Worm (Caenorhabditis elegans) whole organism, late embryonic: Measurements from ENCODE around the gene mre-11.

Experiments used
- C08G9.2 ChIP-seq: sonication (generic microtip); optimal IDR thresholded peaks from 2 replicates; lab custom pipeline; 2016; ENCODE audit warnings: mild to moderate bottlenecking, missing genetic modification characterization, moderate library complexity, missing compliant biosample characterization
- C38D4.7 ChIP-seq: fragments of 200-800 bp; sonication (Bioruptor generic); optimal IDR thresholded peaks from 2 replicates; lab custom pipeline; 2018; ENCODE audit warnings: mild to moderate bottlenecking, missing genetic modification characterization, moderate library complexity, missing compliant biosample characterization
- K09A11.1 ChIP-seq: sonication (generic microtip); optimal IDR thresholded peaks from 2 replicates; lab custom pipeline; 2017; ENCODE audit warnings: antibody characterized with exemption, mild to moderate bottlenecking, missing genetic modification characterization, missing compliant biosample characterization; ENCODE audit not compliant: insufficient read depth
- T23F11.4 ChIP-seq: fragments of 200-800 bp; sonication (Bioruptor generic); optimal IDR thresholded peaks from 2 replicates; lab custom pipeline; 2018; ENCODE audit warnings: mild to moderate bottlenecking, missing genetic modification characterization, missing compliant biosample characterization
- ama-1 ChIP-seq: fragments of 150-350 bp; optimal IDR thresholded peaks from 2 replicates; lab custom pipeline; 2014
- ceh-14 ChIP-seq: sonication (generic microtip); optimal IDR thresholded peaks from 2 replicates; lab custom pipeline; 2016; ENCODE audit warnings: missing genotype, missing genetic modification characterization, missing compliant biosample characterization
- ceh-18 ChIP-seq: sonication (generic microtip); optimal IDR thresholded peaks from 2 replicates; lab custom pipeline; 2016; ENCODE audit warnings: missing genetic modification characterization, missing compliant biosample characterization
- ceh-19 ChIP-seq: fragments of 200-800 bp; sonication (Bioruptor generic); optimal IDR thresholded peaks from 2 replicates; lab custom pipeline; 2018; ENCODE audit warnings: mild to moderate bottlenecking, missing genetic modification characterization, missing compliant biosample characterization
- ceh-2 ChIP-seq: sonication (generic microtip); optimal IDR thresholded peaks from 2 replicates; lab custom pipeline; 2016; ENCODE audit warnings: missing genotype, missing genetic modification characterization, missing compliant biosample characterization
- ceh-22 ChIP-seq: sonication (generic microtip); optimal IDR thresholded peaks from 2 replicates; lab custom pipeline; 2017; ENCODE audit warnings: missing biosample characterization, missing genetic modification characterization
- ceh-24 ChIP-seq: sonication (generic microtip); optimal IDR thresholded peaks from 2 replicates; lab custom pipeline; 2016; ENCODE audit warnings: mild to moderate bottlenecking, missing genetic modification characterization, missing compliant biosample characterization
- ceh-45 ChIP-seq: fragments of 200-800 bp; sonication (Bioruptor generic); IDR thresholded peaks from 2 replicates; pipeline ENCODE4 v1.3.6; 2022; ENCODE audit warnings: missing genetic modification reagents, missing genetic modification characterization, missing compliant biosample characterization
- ceh-48 ChIP-seq: sonication (generic microtip); optimal IDR thresholded peaks from 2 replicates; lab custom pipeline; 2016; ENCODE audit warnings: missing genetic modification characterization, inconsistent platforms, missing compliant biosample characterization
- ceh-6 ChIP-seq: fragments of 200-800 bp; sonication (Bioruptor generic); optimal IDR thresholded peaks from 2 replicates; lab custom pipeline; 2018; ENCODE audit warnings: mild to moderate bottlenecking, missing genetic modification characterization, missing compliant biosample characterization
- ceh-9 ChIP-seq: sonication (generic microtip); optimal IDR thresholded peaks from 2 replicates; lab custom pipeline; 2016; ENCODE audit warnings: mild to moderate bottlenecking, missing genetic modification characterization, inconsistent platforms, missing compliant biosample characterization
- che-1 ChIP-seq: sonication (generic microtip); optimal IDR thresholded peaks from 2 replicates; lab custom pipeline; 2016; ENCODE audit warnings: mild to moderate bottlenecking, missing genetic modification characterization, missing compliant biosample characterization
- ets-4 ChIP-seq: sonication (generic microtip); optimal IDR thresholded peaks from 2 replicates; lab custom pipeline; 2016; ENCODE audit warnings: missing genetic modification characterization, missing compliant biosample characterization
- fax-1 ChIP-seq: sonication (generic microtip); optimal IDR thresholded peaks from 2 replicates; lab custom pipeline; 2016; ENCODE audit warnings: missing genotype, missing genetic modification characterization, missing compliant biosample characterization
- fkh-10 ChIP-seq: fragments of 150-350 bp; optimal IDR thresholded peaks from 2 replicates; lab custom pipeline; 2014; ENCODE audit warnings: missing biosample characterization, missing genetic modification reagents, missing genetic modification characterization
- fkh-6 ChIP-seq: sonication (generic microtip); optimal IDR thresholded peaks from 2 replicates; lab custom pipeline; 2016; ENCODE audit warnings: missing genetic modification characterization, missing compliant biosample characterization
- hlh-13 ChIP-seq: fragments of 200-800 bp; sonication (Bioruptor generic); optimal IDR thresholded peaks from 2 replicates; lab custom pipeline; 2018; ENCODE audit warnings: mild to moderate bottlenecking, missing genetic modification characterization, missing compliant biosample characterization
- hlh-15 ChIP-seq: sonication (generic microtip); optimal IDR thresholded peaks from 2 replicates; lab custom pipeline; 2016; ENCODE audit warnings: missing genetic modification characterization, missing compliant biosample characterization
- hlh-6 ChIP-seq: sonication (generic microtip); optimal IDR thresholded peaks from 2 replicates; lab custom pipeline; 2016; ENCODE audit warnings: missing genotype, missing genetic modification characterization, missing compliant biosample characterization
- lim-6 ChIP-seq: sonication (generic microtip); optimal IDR thresholded peaks from 2 replicates; lab custom pipeline; 2016; ENCODE audit warnings: missing genetic modification characterization, missing compliant biosample characterization
- lin-11 ChIP-seq: fragments of 200-800 bp; sonication (Bioruptor generic); optimal IDR thresholded peaks from 2 replicates; lab custom pipeline; 2018; ENCODE audit warnings: mild to moderate bottlenecking, missing genetic modification characterization, missing compliant biosample characterization
- madf-2 ChIP-seq: sonication (generic microtip); optimal IDR thresholded peaks from 2 replicates; lab custom pipeline; 2017; ENCODE audit warnings: missing genetic modification characterization, missing compliant biosample characterization
- mec-3 ChIP-seq: sonication (generic microtip); optimal IDR thresholded peaks from 2 replicates; lab custom pipeline; 2016; ENCODE audit warnings: borderline replicate concordance, missing genetic modification characterization, missing compliant biosample characterization
- nfya-1 ChIP-seq: sonication (generic microtip); optimal IDR thresholded peaks from 2 replicates; lab custom pipeline; 2017; ENCODE audit warnings: missing genetic modification characterization, mild to moderate bottlenecking, missing compliant biosample characterization, antibody characterized with exemption, moderate library complexity
- nhr-11 ChIP-seq: fragments of 150-350 bp; optimal IDR thresholded peaks from 2 replicates; lab custom pipeline; 2014; ENCODE audit warnings: missing biosample characterization, missing genetic modification characterization
- pat-9 ChIP-seq: fragments of 200-800 bp; sonication (Bioruptor generic); optimal IDR thresholded peaks from 2 replicates; lab custom pipeline; 2018; ENCODE audit warnings: mild to moderate bottlenecking, missing genetic modification characterization, moderate library complexity, missing compliant biosample characterization
- pax-1 ChIP-seq: fragments of 150-350 bp; optimal IDR thresholded peaks from 2 replicates; lab custom pipeline; 2014; ENCODE audit warnings: missing biosample characterization, missing genetic modification characterization
- pha-2 ChIP-seq: sonication (generic microtip); optimal IDR thresholded peaks from 2 replicates; lab custom pipeline; 2017; ENCODE audit warnings: mild to moderate bottlenecking, missing genetic modification characterization, missing compliant biosample characterization
- ref-2 ChIP-seq: sonication (generic microtip); optimal IDR thresholded peaks from 2 replicates; lab custom pipeline; 2016; ENCODE audit warnings: missing genetic modification characterization, missing compliant biosample characterization
- rnt-1 ChIP-seq: sonication (generic microtip); optimal IDR thresholded peaks from 2 replicates; lab custom pipeline; 2016; ENCODE audit warnings: missing genetic modification characterization, missing compliant biosample characterization
- sdc-2 ChIP-seq: sonication (generic microtip); optimal IDR thresholded peaks from 2 replicates; lab custom pipeline; 2016; ENCODE audit warnings: missing genotype, missing genetic modification characterization, missing compliant biosample characterization
- sox-2 ChIP-seq: fragments of 200-800 bp; sonication (Bioruptor generic); IDR thresholded peaks from 2 replicates; pipeline ENCODE4 v1.3.6; 2022; ENCODE audit warnings: missing genetic modification reagents, missing genetic modification characterization, missing compliant biosample characterization
- syd-9 ChIP-seq: sonication (generic microtip); optimal IDR thresholded peaks from 2 replicates; lab custom pipeline; 2016; ENCODE audit warnings: mild to moderate bottlenecking, missing genetic modification characterization, moderate library complexity, missing compliant biosample characterization
- tbx-7 ChIP-seq: sonication (generic microtip); optimal IDR thresholded peaks from 2 replicates; lab custom pipeline; 2016; ENCODE audit warnings: missing genotype, missing genetic modification characterization, missing compliant biosample characterization
- ttx-3 ChIP-seq: sonication (generic microtip); optimal IDR thresholded peaks from 2 replicates; lab custom pipeline; 2016; ENCODE audit warnings: missing genetic modification reagents, missing genetic modification characterization, missing compliant biosample characterization
- unc-3 ChIP-seq, 2 experiments: fragments of 200-800 bp in 1 of 2; sonication (Bioruptor generic) in 1 of 2; sonication (generic microtip) in 1 of 2; conservative IDR thresholded peaks in 1 of 2; optimal IDR thresholded peaks in 1 of 2; 2 replicates each; pipeline versions ENCODE4 v1.3.6 to Lab custom; 2016 to 2022; ENCODE audit warnings: missing compliant biosample characterization in 2 of 2, missing genetic modification characterization in 2 of 2, missing genetic modification reagents in 1 of 2
- zip-5 ChIP-seq: sonication (generic microtip); optimal IDR thresholded peaks from 2 replicates; lab custom pipeline; 2016; ENCODE audit warnings: missing genetic modification characterization, missing compliant biosample characterization
- ztf-16 ChIP-seq: sonication (generic microtip); optimal IDR thresholded peaks from 2 replicates; lab custom pipeline; 2017; ENCODE audit warnings: missing genetic modification characterization, missing compliant biosample characterization

Gene mre-11

ce11 chrV:10758658-10759057 lies 22.0 kb upstream of the mre-11 start, which contains the start of gene F28H7.8:
Gene F28H7.8, plus strand, starts transcription at chrV:10758958.
- TF ChIP-seq pat-9 (tag; lab: Kevin White, UChicago): no peak
- TF ChIP-seq nfya-1 (tag; lab: Kevin White, UChicago): no peak
- TF ChIP-seq lim-6 (tag; lab: Kevin White, UChicago): no peak
- TF ChIP-seq ceh-48 (tag; lab: Kevin White, UChicago): no peak
- TF ChIP-seq ama-1 (lab: Kevin White, UChicago): no peak
- TF ChIP-seq hlh-13: no peak
- no peak for TF ChIP-seq madf-2 (tag; lab: Kevin White, UChicago)
- no peak for TF ChIP-seq fkh-10 (GFP tag; lab: Kevin White, UChicago)
- TF ChIP-seq pax-1 (tag; lab: Kevin White, UChicago): no peak
- no peak for TF ChIP-seq sdc-2 (tag; lab: Kevin White, UChicago)
- TF ChIP-seq tbx-7 (tag; lab: Kevin White, UChicago): no peak

- no peak for TF ChIP-seq C38D4.7 (GFP tag; lab: Kevin White, UChicago)
- TF ChIP-seq ceh-6: no peak
- TF ChIP-seq ztf-16: no peak
- TF ChIP-seq fkh-6 (tag; lab: Kevin White, UChicago): no peak
- no peak for TF ChIP-seq ceh-45 (GFP tag; lab: Robert Waterston, UW)
- TF ChIP-seq fax-1 (tag; lab: Kevin White, UChicago): no peak
- no peak for TF ChIP-seq ceh-18 (tag; lab: Kevin White, UChicago)
- TF ChIP-seq hlh-6 (tag; lab: Kevin White, UChicago): no peak
- TF ChIP-seq ceh-19 (GFP tag; lab: Kevin White, UChicago): no peak
- no peak for TF ChIP-seq zip-5 (tag; lab: Kevin White, UChicago)
- TF ChIP-seq rnt-1 (tag; lab: Kevin White, UChicago): no peak
- TF ChIP-seq hlh-15 (tag; lab: Kevin White, UChicago): no peak
Observed at ce11 chrV:10757128-10757527, 20.5 kb upstream of the mre-11 start.

- no peak for TF ChIP-seq ttx-3 (tag; lab: Kevin White, UChicago)
- TF ChIP-seq T23F11.4: no peak
- TF ChIP-seq K09A11.1: no peak
- no peak for TF ChIP-seq pha-2
- TF ChIP-seq lim-6 (tag; lab: Kevin White, UChicago): no peak
- no peak for TF ChIP-seq lin-11 (tag; lab: Kevin White, UChicago)
- no peak for TF ChIP-seq sox-2
- TF ChIP-seq ref-2 (tag; lab: Kevin White, UChicago): no peak
- no peak for TF ChIP-seq ceh-9 (tag; lab: Kevin White, UChicago)
- no peak for TF ChIP-seq ceh-6
- no peak for TF ChIP-seq ceh-2 (tag; lab: Kevin White, UChicago)
- no peak for TF ChIP-seq syd-9 (tag; lab: Kevin White, UChicago)
- no peak for TF ChIP-seq ceh-48 (tag; lab: Kevin White, UChicago)
- TF ChIP-seq unc-3 (GFP tag; conservative IDR thresholded peaks at IDR 0.05; lab: Robert Waterston, UW): no peak
- no peak for TF ChIP-seq unc-3 (tag; optimal IDR thresholded peaks at IDR 0.05; lab: Kevin White, UChicago)
Observed at ce11 chrV:10756698-10757097, 20.0 kb upstream of the mre-11 start, which contains the start of gene irld-6. Gene irld-6, minus strand, starts transcription at chrV:10756798.

ce11 chrV:10754050-10754449 lies 17.4 kb upstream of the mre-11 start, which contains the start of gene F28H7.7:
Gene F28H7.7, minus strand, starts transcription at chrV:10754150.
- TF ChIP-seq rnt-1 (tag; lab: Kevin White, UChicago) (no peak), hlh-13 (no peak), C08G9.2 (tag; lab: Kevin White, UChicago) (no peak), che-1 (tag; lab: Kevin White, UChicago) (no peak), K09A11.1 (no peak), madf-2 (tag; lab: Kevin White, UChicago) (no peak), ceh-14 (no peak), mec-3 (tag; lab: Kevin White, UChicago) (no peak), ceh-24 (tag; lab: Kevin White, UChicago) (no peak), fkh-6 (tag; lab: Kevin White, UChicago) (no peak), ceh-22 (no peak), pax-1 (tag; lab: Kevin White, UChicago) (no peak), nhr-11 (tag; lab: Kevin White, UChicago) (no peak), ets-4 (tag; lab: Kevin White, UChicago) (no peak), ceh-9 (tag; lab: Kevin White, UChicago) (no peak)
